Worm (Caenorhabditis elegans) whole organism, L1 larva: ENCODE measurements around the gene osta-3.

Experiments used
- C04F5.9 ChIP-seq: sonication (generic microtip); optimal IDR thresholded peaks from 2 replicates; lab custom pipeline; 2016; ENCODE audit warnings: missing genetic modification characterization, missing compliant biosample characterization
- C16A3.4 ChIP-seq: fragments of 150-350 bp; optimal IDR thresholded peaks from 2 replicates; lab custom pipeline; 2014; ENCODE audit warnings: missing biosample characterization, missing genetic modification characterization
- alr-1 ChIP-seq: fragments of 200-800 bp; sonication (Bioruptor generic); optimal IDR thresholded peaks from 2 replicates; lab custom pipeline; 2018; ENCODE audit warnings: borderline replicate concordance, mild to moderate bottlenecking, missing genetic modification characterization, missing compliant biosample characterization
- ama-1 ChIP-seq: fragments of 150-350 bp; optimal IDR thresholded peaks from 2 replicates; lab custom pipeline; 2014
- blmp-1 ChIP-seq: fragments of 150-350 bp; optimal IDR thresholded peaks from 2 replicates; lab custom pipeline; 2014; ENCODE audit warnings: missing biosample characterization, missing genetic modification characterization
- ceh-63 ChIP-seq: fragments of 200-800 bp; sonication (Bioruptor generic); optimal IDR thresholded peaks from 2 replicates; lab custom pipeline; 2018; ENCODE audit warnings: mild to moderate bottlenecking, missing genetic modification characterization, missing compliant biosample characterization
- ceh-8 ChIP-seq: fragments of 200-800 bp; sonication (Bioruptor generic); optimal IDR thresholded peaks from 2 replicates; lab custom pipeline; 2018; ENCODE audit warnings: mild to moderate bottlenecking, missing genetic modification characterization, moderate library complexity, missing compliant biosample characterization
- ceh-82 ChIP-seq, 3 experiments: fragments of 150-350 bp in 1 of 3; sonication (generic microtip) in 2 of 3; optimal IDR thresholded peaks; 2 replicates each; lab custom pipeline; 2014 to 2017; ENCODE audit warnings: missing biosample characterization in 3 of 3, missing genetic modification characterization in 3 of 3
- ces-1 ChIP-seq: fragments of 150-350 bp; optimal IDR thresholded peaks from 2 replicates; lab custom pipeline; 2014; ENCODE audit warnings: missing biosample characterization, missing genetic modification reagents, missing genetic modification characterization
- dpl-1 ChIP-seq, 3 experiments: fragments of 150-350 bp in 2 of 3; sonication (generic microtip) in 1 of 3; optimal IDR thresholded peaks; 2 replicates each; lab custom pipeline; 2014 to 2017; ENCODE audit warnings: missing biosample characterization in 3 of 3, missing genetic modification characterization in 3 of 3, missing genetic modification reagents in 3 of 3
- dsc-1 ChIP-seq: sonication (generic microtip); optimal IDR thresholded peaks from 2 replicates; lab custom pipeline; 2016; ENCODE audit warnings: mild to moderate bottlenecking, missing genetic modification characterization, missing compliant biosample characterization
- efl-1 ChIP-seq, 4 experiments: fragments of 150-350 bp; optimal IDR thresholded peaks in 3 of 4; peaks in 1 of 4; 1 replicate in 1 of 4; 2 replicates in 3 of 4; lab custom pipeline; 2014; ENCODE audit warnings: missing biosample characterization in 2 of 4, missing genetic modification characterization in 2 of 4, missing genetic modification reagents in 2 of 4
- efl-3 ChIP-seq: fragments of 200-800 bp; sonication (Bioruptor generic); optimal IDR thresholded peaks from 2 replicates; lab custom pipeline; 2018; ENCODE audit warnings: mild to moderate bottlenecking, missing genetic modification characterization, missing compliant biosample characterization
- egl-13 ChIP-seq: sonication (generic microtip); optimal IDR thresholded peaks from 2 replicates; lab custom pipeline; 2016; ENCODE audit warnings: missing genotype, missing genetic modification reagents, missing genetic modification characterization, missing compliant biosample characterization
- elt-3 ChIP-seq, 6 experiments: fragments of 150-350 bp in 1 of 6; sonication (generic microtip); optimal IDR thresholded peaks; 2 replicates each; lab custom pipeline; 2017 to 2018; ENCODE audit warnings: missing biosample characterization in 6 of 6, missing genetic modification characterization in 6 of 6, inconsistent platforms in 1 of 6
- ets-5 ChIP-seq: fragments of 200-800 bp; sonication (Bioruptor generic); IDR thresholded peaks from 2 replicates; pipeline ENCODE4 v1.3.6; 2022; ENCODE audit warnings: missing genetic modification characterization, missing compliant biosample characterization
- fos-1 ChIP-seq: fragments of 150-350 bp; optimal IDR thresholded peaks from 2 replicates; lab custom pipeline; 2014; ENCODE audit warnings: missing biosample characterization, missing genetic modification characterization
- hlh-17 ChIP-seq: fragments of 200-800 bp; sonication (Bioruptor generic); optimal IDR thresholded peaks from 2 replicates; lab custom pipeline; 2018; ENCODE audit warnings: missing genetic modification characterization, mild to moderate bottlenecking, missing compliant biosample characterization, moderate library complexity, borderline replicate concordance
- hpl-2 ChIP-seq: fragments of 150-350 bp; optimal IDR thresholded peaks from 2 replicates; lab custom pipeline; 2014; ENCODE audit warnings: missing biosample characterization, missing genetic modification reagents, missing genetic modification characterization
- irx-1 ChIP-seq: sonication (generic microtip); optimal IDR thresholded peaks from 2 replicates; lab custom pipeline; 2016; ENCODE audit warnings: missing genetic modification characterization, missing compliant biosample characterization
- jun-1 ChIP-seq: fragments of 150-350 bp; optimal IDR thresholded peaks from 2 replicates; lab custom pipeline; 2014; ENCODE audit warnings: missing biosample characterization, missing genetic modification reagents, missing genetic modification characterization
- lin-13 ChIP-seq: fragments of 150-350 bp; optimal IDR thresholded peaks from 2 replicates; lab custom pipeline; 2014; ENCODE audit warnings: missing biosample characterization, missing genetic modification reagents, missing genetic modification characterization
- lin-15B ChIP-seq: fragments of 150-350 bp; sonication (generic microtip); optimal IDR thresholded peaks from 3 replicates; lab custom pipeline; 2014; ENCODE audit warnings: missing biosample characterization, missing genetic modification characterization
- lir-3 ChIP-seq: sonication (generic microtip); optimal IDR thresholded peaks from 2 replicates; lab custom pipeline; 2016; ENCODE audit warnings: mild to moderate bottlenecking, missing genetic modification characterization, moderate library complexity, missing compliant biosample characterization; ENCODE audit not compliant: poor library complexity
- lsy-2 ChIP-seq, 2 experiments: fragments of 150-350 bp; optimal IDR thresholded peaks; 2 replicates each; lab custom pipeline; 2014; ENCODE audit warnings: missing biosample characterization in 2 of 2, missing genetic modification characterization in 2 of 2
- mab-9 ChIP-seq: fragments of 200-800 bp; sonication (Bioruptor generic); IDR thresholded peaks from 2 replicates; pipeline ENCODE4 v1.3.6; 2022; ENCODE audit warnings: missing genetic modification reagents, missing genetic modification characterization, missing compliant biosample characterization
- mdl-1 ChIP-seq, 2 experiments: fragments of 150-350 bp; optimal IDR thresholded peaks; 2 replicates each; lab custom pipeline; 2014 to 2017; ENCODE audit warnings: missing biosample characterization in 2 of 2, missing genetic modification characterization in 2 of 2, inconsistent platforms in 1 of 2
- mef-2 ChIP-seq: fragments of 150-350 bp; optimal IDR thresholded peaks from 2 replicates; lab custom pipeline; 2014; ENCODE audit warnings: missing biosample characterization, missing genetic modification characterization
- nhr-11 ChIP-seq: fragments of 150-350 bp; optimal IDR thresholded peaks from 2 replicates; lab custom pipeline; 2014; ENCODE audit warnings: missing biosample characterization, missing genetic modification characterization
- nhr-20 ChIP-seq: sonication (generic microtip); optimal IDR thresholded peaks from 2 replicates; lab custom pipeline; 2016; ENCODE audit warnings: mild to moderate bottlenecking, missing genetic modification characterization, missing compliant biosample characterization
- nhr-237 ChIP-seq: fragments of 150-350 bp; optimal IDR thresholded peaks from 2 replicates; lab custom pipeline; 2014; ENCODE audit warnings: missing biosample characterization, missing genetic modification characterization
- nhr-28 ChIP-seq: fragments of 150-350 bp; optimal IDR thresholded peaks from 2 replicates; lab custom pipeline; 2014; ENCODE audit warnings: missing biosample characterization, missing genetic modification characterization
- nhr-47 ChIP-seq: sonication (generic microtip); optimal IDR thresholded peaks from 2 replicates; lab custom pipeline; 2016; ENCODE audit warnings: mild to moderate bottlenecking, missing genetic modification characterization, moderate library complexity, missing compliant biosample characterization
- nhr-71 ChIP-seq: sonication (generic microtip); optimal IDR thresholded peaks from 2 replicates; lab custom pipeline; 2016; ENCODE audit warnings: mild to moderate bottlenecking, missing genetic modification characterization, moderate library complexity, missing compliant biosample characterization
- nhr-84 ChIP-seq: sonication (generic microtip); optimal IDR thresholded peaks from 2 replicates; lab custom pipeline; 2017; ENCODE audit warnings: missing biosample characterization, missing genetic modification characterization
- pag-3 ChIP-seq: sonication (generic microtip); optimal IDR thresholded peaks from 2 replicates; lab custom pipeline; 2017; ENCODE audit warnings: missing genetic modification characterization, mild to moderate bottlenecking, missing compliant biosample characterization, antibody characterized with exemption, borderline replicate concordance; ENCODE audit not compliant: insufficient read depth
- pax-3 ChIP-seq: fragments of 200-800 bp; sonication (Bioruptor generic); optimal IDR thresholded peaks from 2 replicates; lab custom pipeline; 2018; ENCODE audit warnings: mild to moderate bottlenecking, missing genetic modification characterization, moderate library complexity, missing compliant biosample characterization
- rnt-1 ChIP-seq: sonication (generic microtip); optimal IDR thresholded peaks from 2 replicates; lab custom pipeline; 2016; ENCODE audit warnings: mild to moderate bottlenecking, missing genetic modification characterization, moderate library complexity, missing compliant biosample characterization
- skn-1 ChIP-seq: fragments of 150-350 bp; optimal IDR thresholded peaks from 2 replicates; lab custom pipeline; 2014; ENCODE audit warnings: missing biosample characterization, missing genetic modification characterization
- snpc-4 ChIP-seq: fragments of 150-350 bp; optimal IDR thresholded peaks from 2 replicates; lab custom pipeline; 2014; ENCODE audit warnings: missing biosample characterization, missing genetic modification characterization
- snu-23 ChIP-seq: sonication (generic microtip); optimal IDR thresholded peaks from 2 replicates; lab custom pipeline; 2016; ENCODE audit warnings: missing genetic modification characterization, missing compliant biosample characterization
- sptf-1 ChIP-seq: fragments of 150-350 bp; optimal IDR thresholded peaks from 2 replicates; lab custom pipeline; 2014; ENCODE audit warnings: missing biosample characterization, missing genetic modification characterization
- swsn-7 ChIP-seq: sonication (generic microtip); optimal IDR thresholded peaks from 2 replicates; lab custom pipeline; 2016; ENCODE audit warnings: missing genetic modification characterization, missing compliant biosample characterization
- tlp-1 ChIP-seq: fragments of 150-350 bp; optimal IDR thresholded peaks from 2 replicates; lab custom pipeline; 2014; ENCODE audit warnings: missing biosample characterization, missing genetic modification characterization
- unc-130 ChIP-seq: fragments of 150-350 bp; optimal IDR thresholded peaks from 2 replicates; lab custom pipeline; 2017; ENCODE audit warnings: missing biosample characterization, missing genetic modification characterization, inconsistent platforms
- unc-30 ChIP-seq: sonication (generic microtip); optimal IDR thresholded peaks from 2 replicates; lab custom pipeline; 2017; ENCODE audit warnings: missing biosample characterization, missing genetic modification characterization
- unc-98 ChIP-seq: fragments of 200-800 bp; sonication (Bioruptor generic); IDR thresholded peaks from 2 replicates; pipeline ENCODE4 v1.3.6; 2022; ENCODE audit warnings: missing genetic modification characterization, missing compliant biosample characterization
- vab-15 ChIP-seq: sonication (generic microtip); optimal IDR thresholded peaks from 2 replicates; lab custom pipeline; 2017; ENCODE audit warnings: missing genotype, mild to moderate bottlenecking, missing genetic modification characterization, missing compliant biosample characterization
- xbp-1 ChIP-seq: sonication (generic microtip); optimal IDR thresholded peaks from 2 replicates; lab custom pipeline; 2016; ENCODE audit warnings: missing genetic modification characterization, missing compliant biosample characterization
- zag-1 ChIP-seq: fragments of 150-350 bp; optimal IDR thresholded peaks from 2 replicates; lab custom pipeline; 2014; ENCODE audit warnings: missing biosample characterization, missing genetic modification characterization
- ztf-11 ChIP-seq, 2 experiments: sonication (generic microtip); optimal IDR thresholded peaks; 2 replicates each; lab custom pipeline; 2016 to 2017; ENCODE audit warnings: missing genetic modification characterization in 2 of 2, missing biosample characterization in 1 of 2, missing compliant biosample characterization in 1 of 2

The osta-3 gene

ce11 chrII:14804259-14804899, 8.0 kb upstream of the osta-3 start, which contains the start of gene W01D2.3 (continued):
- TF ChIP-seq ama-1 (no peak), efl-1 (optimal IDR thresholded peaks at IDR 0.05; lab: Kevin White, UChicago) (peak; percentile 25 to 65), efl-1 (GFP tag; optimal IDR thresholded peaks at IDR 0.05 in 1 of 2; lab: Kevin White, UChicago) (peak; percentile 41 to 97), rnt-1 (tag; lab: Kevin White, UChicago) (peak; percentile 71), pag-3 (tag; lab: Kevin White, UChicago) (no peak), ceh-63 (GFP tag; lab: Kevin White, UChicago) (no peak), C04F5.9 (tag; lab: Kevin White, UChicago) (no peak), unc-30 (tag; lab: Kevin White, UChicago) (no peak), nhr-84 (tag; lab: Kevin White, UChicago) (no peak), swsn-7 (peak; percentile 84), ces-1 (GFP tag; lab: Kevin White, UChicago) (no peak), lin-13 (peak; percentile 28), C16A3.4 (tag; lab: Kevin White, UChicago) (peak; percentile 47), ceh-82 (tag; optimal IDR thresholded peaks at IDR 0.05; lab: Kevin White, UChicago) (peak; percentile 50 to 66 (median 60)), unc-130 (tag; lab: Kevin White, UChicago) (no peak), skn-1 (peak; percentile 61), nhr-237 (tag; lab: Kevin White, UChicago) (no peak), ztf-11 (tag; optimal IDR thresholded peaks at IDR 0.05; lab: Kevin White, UChicago) (peak; percentile 21 to 80), lir-3 (tag; lab: Kevin White, UChicago) (peak; percentile 32), lin-15B (peak; percentile 10), ets-5 (no peak), lsy-2 (tag; optimal IDR thresholded peaks at IDR 0.05; lab: Kevin White, UChicago) (peak; percentile 62 to 65), nhr-20 (tag; lab: Kevin White, UChicago) (peak; percentile 79), nhr-28 (tag; lab: Kevin White, UChicago) (no peak), hlh-17 (GFP tag; lab: Kevin White, UChicago) (no peak), nhr-71 (tag; lab: Kevin White, UChicago) (peak; percentile 85), jun-1 (tag; lab: Kevin White, UChicago) (peak; percentile 37), irx-1 (peak; percentile 74), mab-9 (GFP tag; lab: Robert Waterston, UW) (0 out of 2 replicates have a peak, but pooled peaks have one; percentile 50), blmp-1 (tag; lab: Kevin White, UChicago) (peak; percentile 48), snu-23 (GFP tag; lab: Kevin White, UChicago) (peak; percentile 81), nhr-11 (tag; lab: Kevin White, UChicago) (no peak), vab-15 (tag; lab: Kevin White, UChicago) (peak; percentile 47), sptf-1 (no peak), tlp-1 (no peak), snpc-4 (tag; lab: Kevin White, UChicago) (peak; percentile 99), hpl-2 (no peak), efl-3 (GFP tag; lab: Kevin White, UChicago) (peak; percentile 59), dpl-1 (GFP tag; optimal IDR thresholded peaks at IDR 0.05; lab: Kevin White, UChicago) (peak; percentile 42 to 56 (median 54)), dsc-1 (peak; percentile 86), unc-98 (GFP tag; lab: Robert Waterston, UW) (no peak), elt-3 (tag; optimal IDR thresholded peaks at IDR 0.05; lab: Kevin White, UChicago) (no peak), mdl-1 (tag; optimal IDR thresholded peaks at IDR 0.05; lab: Kevin White, UChicago) (peak in 1 of 2 experiments; percentile 55), egl-13 (peak; percentile 27), alr-1 (tag; lab: Kevin White, UChicago) (no peak), pax-3 (tag; lab: Kevin White, UChicago) (peak; percentile 13), nhr-47 (tag; lab: Kevin White, UChicago) (peak; percentile 92), mef-2 (tag; lab: Kevin White, UChicago) (no peak), zag-1 (tag; lab: Kevin White, UChicago) (no peak), xbp-1 (tag; lab: Kevin White, UChicago) (peak; percentile 69), ceh-8 (GFP tag; lab: Kevin White, UChicago) (peak; percentile 64), fos-1 (tag; lab: Kevin White, UChicago) (no peak)
- TF ChIP-seq, all 84 proteins: peak for 49
